Fruit fly (Drosophila melanogaster) whole organism, embryonic: ENCODE results near the gene pps.

ENCODE experiments used
- ATbp ChIP-seq: fragments of 200-800 bp; sonication (Bioruptor generic); optimal IDR thresholded peaks from 2 replicates; lab custom pipeline; 2017; ENCODE audit warnings: missing biosample characterization, mild to moderate bottlenecking, missing genetic modification characterization, missing genetic modification reagents
- Asciz ChIP-seq: fragments of 200-800 bp; sonication (Bioruptor generic); optimal IDR thresholded peaks from 2 replicates; lab custom pipeline; 2017; ENCODE audit warnings: missing biosample characterization, mild to moderate bottlenecking, missing genetic modification characterization, missing genetic modification reagents
- Bgb ChIP-seq: fragments of 200-800 bp; sonication (Bioruptor generic); IDR thresholded peaks from 2 replicates; pipeline ENCODE4 v1.3.6; 2022; ENCODE audit warnings: missing biosample characterization, missing genetic modification characterization; ENCODE audit not compliant: partially characterized antibody
- CG10267 ChIP-seq: fragments of 200-800 bp; sonication (Bioruptor generic); optimal IDR thresholded peaks from 2 replicates; lab custom pipeline; 2018; ENCODE audit warnings: missing biosample characterization, mild to moderate bottlenecking, missing genetic modification characterization, moderate library complexity
- CG11456 ChIP-seq: fragments of 200-800 bp; sonication (Bioruptor generic); IDR thresholded peaks from 3 replicates; pipeline ENCODE4 v1.3.6; 2022; ENCODE audit warnings: missing biosample characterization, missing genetic modification characterization
- CG11560 ChIP-seq: fragments of 200-800 bp; sonication (Bioruptor generic); IDR thresholded peaks from 3 replicates; pipeline ENCODE4 v1.3.6; 2022; ENCODE audit warnings: missing biosample characterization, missing genetic modification characterization
- CG12744 ChIP-seq: fragments of 200-800 bp; sonication (Bioruptor generic); optimal IDR thresholded peaks from 2 replicates; lab custom pipeline; 2016; ENCODE audit warnings: missing biosample characterization, missing genetic modification characterization
- CG13894 ChIP-seq: fragments of 200-800 bp; sonication (Bioruptor generic); optimal IDR thresholded peaks from 3 replicates; lab custom pipeline; 2018; ENCODE audit warnings: missing biosample characterization, mild to moderate bottlenecking, missing genetic modification characterization, moderate library complexity
- CG17568 ChIP-seq: fragments of 200-800 bp; sonication (Bioruptor generic); optimal IDR thresholded peaks from 2 replicates; lab custom pipeline; 2018; ENCODE audit warnings: missing biosample characterization, mild to moderate bottlenecking, missing genetic modification characterization, moderate library complexity
- CG2116 ChIP-seq: fragments of 200-800 bp; sonication (Bioruptor generic); optimal IDR thresholded peaks from 3 replicates; lab custom pipeline; 2018; ENCODE audit warnings: missing biosample characterization, mild to moderate bottlenecking, missing genetic modification characterization
- CG2129 ChIP-seq: fragments of 200-800 bp; sonication (Bioruptor generic); IDR thresholded peaks from 2 replicates; pipeline ENCODE4 v1.3.6; 2022; ENCODE audit warnings: missing biosample characterization, missing genetic modification characterization; ENCODE audit not compliant: partially characterized antibody
- CG30020 ChIP-seq: fragments of 200-800 bp; optimal IDR thresholded peaks from 2 replicates; lab custom pipeline; 2019; ENCODE audit warnings: missing biosample characterization, mild to moderate bottlenecking, missing genetic modification characterization, moderate library complexity
- CG30403 ChIP-seq: fragments of 200-800 bp; sonication (Bioruptor generic); optimal IDR thresholded peaks from 3 replicates; lab custom pipeline; 2016; ENCODE audit warnings: missing biosample characterization, missing genetic modification characterization
- CG31388 ChIP-seq: fragments of 200-800 bp; sonication (Bioruptor generic); optimal IDR thresholded peaks from 2 replicates; lab custom pipeline; 2016; ENCODE audit warnings: missing biosample characterization, missing genetic modification characterization
- CG32772 ChIP-seq: fragments of 200-800 bp; sonication (Bioruptor generic); IDR thresholded peaks from 2 replicates; pipeline ENCODE4 v1.3.6; 2022; ENCODE audit warnings: missing biosample characterization, missing genetic modification characterization
- CG4730 ChIP-seq: fragments of 200-800 bp; sonication (Bioruptor generic); IDR thresholded peaks from 2 replicates; pipeline ENCODE4 v1.3.6; 2022; ENCODE audit warnings: missing biosample characterization, missing genetic modification characterization
- CG6175 ChIP-seq: fragments of 200-800 bp; sonication (Bioruptor generic); IDR thresholded peaks from 3 replicates; pipeline ENCODE4 v1.3.6; 2022; ENCODE audit warnings: missing biosample characterization, missing genetic modification characterization
- CG6683 ChIP-seq: fragments of 200-800 bp; sonication (Bioruptor generic); optimal IDR thresholded peaks from 2 replicates; lab custom pipeline; 2017; ENCODE audit warnings: missing biosample characterization, mild to moderate bottlenecking, missing genetic modification characterization, missing genetic modification reagents
- CG6791 ChIP-seq: fragments of 200-800 bp; sonication (Bioruptor generic); IDR thresholded peaks from 3 replicates; pipeline ENCODE4 v1.3.6; 2022; ENCODE audit warnings: missing biosample characterization, missing genetic modification characterization; ENCODE audit not compliant: partially characterized antibody
- CG7786 ChIP-seq: fragments of 200-800 bp; sonication (Bioruptor generic); optimal IDR thresholded peaks from 2 replicates; lab custom pipeline; 2016; ENCODE audit warnings: missing biosample characterization, missing genetic modification characterization
- CG8944 ChIP-seq: fragments of 200-800 bp; sonication (Bioruptor generic); optimal IDR thresholded peaks from 3 replicates; lab custom pipeline; 2016; ENCODE audit warnings: missing biosample characterization, missing genetic modification characterization
- CG9817 ChIP-seq: fragments of 200-800 bp; sonication (Bioruptor generic); optimal IDR thresholded peaks from 2 replicates; lab custom pipeline; 2018; ENCODE audit warnings: missing biosample characterization, mild to moderate bottlenecking, missing genetic modification characterization, moderate library complexity
- Dip3 ChIP-seq: fragments of 200-800 bp; sonication (Bioruptor generic); optimal IDR thresholded peaks from 3 replicates; lab custom pipeline; 2016; ENCODE audit warnings: missing biosample characterization, missing genetic modification characterization
- Doc2 ChIP-seq: fragments of 200-800 bp; sonication (Bioruptor generic); IDR thresholded peaks from 2 replicates; pipeline ENCODE4 v1.3.6; 2022; ENCODE audit warnings: missing biosample characterization, missing genetic modification characterization
- Fer2 ChIP-seq: fragments of 200-800 bp; sonication (Bioruptor generic); optimal IDR thresholded peaks from 2 replicates; lab custom pipeline; 2018; ENCODE audit warnings: missing biosample characterization, mild to moderate bottlenecking, missing genetic modification characterization, moderate library complexity
- HLH4C ChIP-seq: fragments of 200-800 bp; sonication (Bioruptor generic); IDR thresholded peaks from 3 replicates; pipeline ENCODE4 v1.3.6; 2022; ENCODE audit warnings: missing biosample characterization, missing genetic modification characterization; ENCODE audit not compliant: partially characterized antibody
- HmgZ ChIP-seq: fragments of 200-800 bp; sonication (Bioruptor generic); optimal IDR thresholded peaks from 2 replicates; lab custom pipeline; 2018; ENCODE audit warnings: missing biosample characterization, mild to moderate bottlenecking, missing genetic modification characterization
- Hr39 ChIP-seq: fragments of >200 bp; optimal IDR thresholded peaks from 2 replicates; lab custom pipeline; 2017
- Lpt ChIP-seq: fragments of >200 bp; optimal IDR thresholded peaks from 2 replicates; lab custom pipeline; 2018; ENCODE audit warnings: missing biosample characterization, missing genetic modification characterization
- MESR4 ChIP-seq: fragments of 200-800 bp; sonication (Bioruptor generic); optimal IDR thresholded peaks from 2 replicates; lab custom pipeline; 2018; ENCODE audit warnings: missing biosample characterization, mild to moderate bottlenecking, missing genetic modification characterization, moderate library complexity
- Max ChIP-seq: fragments of 200-800 bp; sonication (Bioruptor generic); optimal IDR thresholded peaks from 2 replicates; lab custom pipeline; 2016; ENCODE audit warnings: missing biosample characterization, mild to moderate bottlenecking, missing genetic modification characterization
- Mes4 ChIP-seq: fragments of 200-800 bp; sonication (Bioruptor generic); optimal IDR thresholded peaks from 2 replicates; lab custom pipeline; 2016; ENCODE audit warnings: missing biosample characterization, missing genetic modification characterization
- Nf-YA ChIP-seq: fragments of 200-800 bp; sonication (Bioruptor generic); IDR thresholded peaks from 2 replicates; pipeline ENCODE4 v1.3.6; 2022; ENCODE audit warnings: missing biosample characterization, missing genetic modification characterization
- Opbp ChIP-seq: fragments of 200-800 bp; sonication (Bioruptor generic); IDR thresholded peaks from 3 replicates; pipeline ENCODE4 v1.3.6; 2022; ENCODE audit warnings: missing biosample characterization, missing genetic modification characterization; ENCODE audit not compliant: partially characterized antibody
- PHDP ChIP-seq: fragments of 200-800 bp; sonication (Bioruptor generic); optimal IDR thresholded peaks from 3 replicates; lab custom pipeline; 2018; ENCODE audit warnings: missing biosample characterization, mild to moderate bottlenecking, missing genetic modification characterization, moderate library complexity
- ato ChIP-seq: fragments of 200-800 bp; sonication (Bioruptor generic); IDR thresholded peaks from 2 replicates; pipeline ENCODE4 v1.3.6; 2022; ENCODE audit warnings: missing biosample characterization, missing genetic modification characterization; ENCODE audit not compliant: partially characterized antibody
- chinmo ChIP-seq: fragments of 200-800 bp; sonication (Bioruptor generic); IDR thresholded peaks from 4 replicates; pipeline ENCODE4 v1.3.6; 2022; ENCODE audit warnings: missing biosample characterization, missing genetic modification characterization; ENCODE audit not compliant: partially characterized antibody
- fu2 ChIP-seq: fragments of 200-800 bp; sonication (Bioruptor generic); optimal IDR thresholded peaks from 2 replicates; lab custom pipeline; 2016; ENCODE audit warnings: missing biosample characterization, missing genetic modification characterization
- gcm ChIP-seq: fragments of 200-800 bp; sonication (Bioruptor generic); optimal IDR thresholded peaks from 2 replicates; lab custom pipeline; 2019; ENCODE audit warnings: missing biosample characterization, mild to moderate bottlenecking, missing genetic modification characterization, moderate library complexity
- gem ChIP-seq: fragments of 200-800 bp; sonication (Bioruptor generic); optimal IDR thresholded peaks from 2 replicates; lab custom pipeline; 2019; ENCODE audit warnings: missing biosample characterization, mild to moderate bottlenecking, missing genetic modification characterization, moderate library complexity
- hth ChIP-seq: fragments of >200 bp; optimal IDR thresholded peaks from 2 replicates; lab custom pipeline; 2017; ENCODE audit warnings: inconsistent platforms
- ken ChIP-seq: fragments of 200-800 bp; sonication (Bioruptor generic); IDR thresholded peaks from 3 replicates; pipeline ENCODE4 v1.3.6; 2022; ENCODE audit warnings: missing biosample characterization, missing genetic modification characterization
- lola ChIP-seq, 3 experiments: fragments of >200 bp in 2 of 3; fragments of 200-800 bp in 1 of 3; sonication (Bioruptor generic) in 1 of 3; optimal IDR thresholded peaks; 2 replicates each; lab custom pipeline; 2017 to 2019; ENCODE audit warnings: missing biosample characterization in 3 of 3, missing genetic modification characterization in 3 of 3, mild to moderate bottlenecking in 1 of 3, moderate library complexity in 1 of 3
- org-1 ChIP-seq: fragments of 200-800 bp; sonication (Bioruptor generic); optimal IDR thresholded peaks from 2 replicates; lab custom pipeline; 2017; ENCODE audit warnings: missing biosample characterization, missing genetic modification characterization
- psq ChIP-seq: fragments of 200-800 bp; sonication (Bioruptor generic); optimal IDR thresholded peaks from 2 replicates; lab custom pipeline; 2017; ENCODE audit warnings: missing biosample characterization, missing genetic modification characterization
- ro ChIP-seq: fragments of 200-800 bp; sonication (Bioruptor generic); IDR thresholded peaks from 2 replicates; pipeline ENCODE4 v1.3.6; 2022; ENCODE audit warnings: missing biosample characterization, missing genetic modification characterization
- salm ChIP-seq: fragments of 200-800 bp; sonication (Bioruptor generic); optimal IDR thresholded peaks from 2 replicates; lab custom pipeline; 2018; ENCODE audit warnings: missing biosample characterization, mild to moderate bottlenecking, missing genetic modification characterization
- scrt ChIP-seq: fragments of 200-800 bp; sonication (Bioruptor generic); optimal IDR thresholded peaks from 2 replicates; lab custom pipeline; 2018; ENCODE audit warnings: missing biosample characterization, mild to moderate bottlenecking, missing genetic modification characterization, moderate library complexity
- sens-2 ChIP-seq: fragments of 200-800 bp; sonication (Bioruptor generic); IDR thresholded peaks from 2 replicates; pipeline ENCODE4 v1.3.6; 2022; ENCODE audit warnings: missing biosample characterization, missing genetic modification characterization

The pps gene

DNA sequence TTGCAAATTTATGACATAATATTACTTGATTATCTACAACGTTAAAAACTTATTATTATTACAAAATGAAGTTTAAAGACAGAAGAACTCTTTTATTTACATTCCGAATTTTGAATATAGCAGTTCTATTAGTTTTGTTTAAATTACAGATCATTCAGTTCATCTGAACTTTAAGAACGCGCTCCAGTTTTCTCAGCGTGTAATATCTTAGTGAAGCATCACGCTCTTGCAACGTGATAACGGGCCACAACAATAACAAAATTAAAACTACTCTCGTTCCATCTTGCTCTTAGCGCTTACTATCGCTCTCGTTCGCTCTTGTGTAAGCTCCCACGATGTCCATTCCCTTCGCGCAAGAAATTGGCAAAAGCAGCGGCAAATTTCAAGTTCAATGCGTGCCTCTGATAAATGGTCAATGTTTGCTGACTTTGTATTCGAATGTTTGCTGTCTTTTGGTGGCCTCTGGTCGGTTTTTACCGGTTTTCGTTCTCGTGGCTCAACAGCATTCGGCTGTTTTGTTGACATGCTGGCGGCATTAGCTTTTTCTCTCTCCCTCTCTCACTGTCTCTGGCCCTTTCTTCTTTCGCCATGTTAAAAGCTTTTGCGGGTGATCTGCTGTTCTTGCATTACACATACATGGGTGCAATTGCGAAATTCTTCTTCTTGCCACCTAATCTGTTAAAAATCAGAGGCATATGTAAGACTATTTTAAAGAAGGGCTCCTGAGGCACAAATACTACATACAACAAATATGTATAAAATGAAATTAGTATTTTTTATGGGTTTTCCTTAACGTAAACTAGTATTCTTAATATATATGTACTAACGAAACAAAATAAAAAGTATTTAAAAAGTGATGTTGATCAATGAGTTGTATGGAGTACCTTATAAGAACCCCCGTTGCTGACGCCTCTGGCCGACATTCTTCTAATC lies 29.2 kb downstream of the pps start (continued):
- TF ChIP-seq CG2129 (GFP tag; lab: Robert Waterston, UW) (no peak), CG6791 (GFP tag; lab: Robert Waterston, UW) (no peak), gcm (no peak), Bgb (GFP tag; lab: Robert Waterston, UW) (no peak), Nf-YA (GFP tag; lab: Robert Waterston, UW) (no peak), HLH4C (GFP tag; lab: Robert Waterston, UW) (no peak), CG30020 (tag; lab: Kevin White, UChicago) (no peak), ATbp (GFP tag; lab: Kevin White, UChicago) (no peak), Mes4 (GFP tag; lab: Kevin White, UChicago) (no peak), MESR4 (no peak), CG13894 (tag; lab: Kevin White, UChicago) (peak; percentile 34), CG6175 (GFP tag; lab: Robert Waterston, UW) (no peak), salm (tag; lab: Kevin White, UChicago) (no peak), scrt (GFP tag; lab: Kevin White, UChicago) (no peak), CG12744 (GFP tag; lab: Kevin White, UChicago) (no peak), Dip3 (peak; percentile 25), fu2 (GFP tag; lab: Kevin White, UChicago) (no peak), CG10267 (tag; lab: Kevin White, UChicago) (no peak), CG2116 (GFP tag; lab: Kevin White, UChicago) (no peak), Fer2 (tag; lab: Kevin White, UChicago) (peak; percentile 53), CG31388 (GFP tag; lab: Kevin White, UChicago) (no peak), Max (peak; percentile 23), CG9817 (tag; lab: Kevin White, UChicago) (peak; percentile 49), ken (GFP tag; lab: Robert Waterston, UW) (no peak), CG32772 (no peak), CG6683 (GFP tag; lab: Kevin White, UChicago) (no peak), Lpt (GFP tag; lab: Kevin White, UChicago) (no peak), Asciz (GFP tag; lab: Kevin White, UChicago) (no peak), chinmo (GFP tag; lab: Robert Waterston, UW) (no peak; the same call in 3 of the 4 replicates), Hr39 (lab: Kevin White, UChicago) (no peak), CG11456 (no peak), CG11560 (tag; lab: Robert Waterston, UW) (no peak), hth (lab: Kevin White, UChicago) (no peak), psq (GFP tag; lab: Kevin White, UChicago) (no peak), CG7786 (GFP tag; lab: Kevin White, UChicago) (no peak), ato (GFP tag; lab: Robert Waterston, UW) (no peak), CG17568 (no peak), CG8944 (GFP tag; lab: Kevin White, UChicago) (no peak), ro (GFP tag; lab: Robert Waterston, UW) (no peak), sens-2 (GFP tag; lab: Robert Waterston, UW) (no peak), CG30403 (GFP tag; lab: Kevin White, UChicago) (peak; percentile 54), org-1 (GFP tag; lab: Kevin White, UChicago) (peak; percentile 3), lola (GFP tag; optimal IDR thresholded peaks at IDR 0.05; lab: Kevin White, UChicago) (no peak), gem (tag; lab: Kevin White, UChicago) (peak; percentile 54), HmgZ (no peak), CG4730 (GFP tag; lab: Robert Waterston, UW) (no peak), PHDP (tag; lab: Kevin White, UChicago) (peak; percentile 55), Doc2 (GFP tag; lab: Robert Waterston, UW) (no peak), Opbp (GFP tag; lab: Robert Waterston, UW) (no peak)
